Fruit fly (Drosophila melanogaster) whole organism, embryonic: ENCODE data around the gene CG17097.

Experiments used
- Adf1 ChIP-seq: fragments of 200-800 bp; sonication (Bioruptor generic); IDR thresholded peaks from 2 replicates; pipeline ENCODE4 v1.3.6; 2022; ENCODE audit warnings: missing biosample characterization, missing genetic modification characterization
- Atf6 ChIP-seq: fragments of 200-800 bp; sonication (Bioruptor generic); IDR thresholded peaks from 2 replicates; pipeline ENCODE4 v1.3.6; 2022; ENCODE audit warnings: missing biosample characterization, missing genetic modification characterization
- CG11398 ChIP-seq: fragments of 200-800 bp; sonication (Bioruptor generic); optimal IDR thresholded peaks from 2 replicates; lab custom pipeline; 2016; ENCODE audit warnings: missing biosample characterization, missing genetic modification characterization
- CG11504 ChIP-seq: fragments of 200-800 bp; sonication (Bioruptor generic); optimal IDR thresholded peaks from 3 replicates; lab custom pipeline; 2019; ENCODE audit warnings: missing biosample characterization, mild to moderate bottlenecking, missing genetic modification characterization, moderate library complexity
- CG11696 ChIP-seq: fragments of 200-800 bp; sonication (Bioruptor generic); IDR thresholded peaks from 2 replicates; pipeline ENCODE4 v1.3.6; 2022; ENCODE audit warnings: missing biosample characterization, missing genetic modification characterization
- CG11723 ChIP-seq: fragments of 200-800 bp; sonication (Bioruptor generic); optimal IDR thresholded peaks from 2 replicates; lab custom pipeline; 2017; ENCODE audit warnings: missing biosample characterization, mild to moderate bottlenecking, missing genetic modification characterization
- CG12155 ChIP-seq: fragments of 200-800 bp; sonication (Bioruptor generic); optimal IDR thresholded peaks from 3 replicates; lab custom pipeline; 2016; ENCODE audit warnings: missing biosample characterization, missing genetic modification characterization
- CG12236 ChIP-seq: fragments of 200-800 bp; sonication (Bioruptor generic); optimal IDR thresholded peaks from 2 replicates; lab custom pipeline; 2016; ENCODE audit warnings: missing biosample characterization, missing genetic modification characterization
- CG14441 ChIP-seq: fragments of 200-800 bp; sonication (Bioruptor generic); IDR thresholded peaks from 2 replicates; pipeline ENCODE4 v1.3.6; 2022; ENCODE audit warnings: missing biosample characterization, missing genetic modification characterization
- CG15011 ChIP-seq: fragments of 200-800 bp; sonication (Bioruptor generic); optimal IDR thresholded peaks from 3 replicates; lab custom pipeline; 2018; ENCODE audit warnings: missing biosample characterization, mild to moderate bottlenecking, missing genetic modification characterization
- CG17612 ChIP-seq: fragments of 200-800 bp; sonication (Bioruptor generic); IDR thresholded peaks from 2 replicates; pipeline ENCODE4 v1.3.6; 2022; ENCODE audit warnings: missing biosample characterization, missing genetic modification characterization
- CG17829 ChIP-seq: fragments of 200-800 bp; optimal IDR thresholded peaks from 2 replicates; lab custom pipeline; 2019; ENCODE audit warnings: missing biosample characterization, mild to moderate bottlenecking, missing genetic modification characterization, moderate library complexity
- CG2199 ChIP-seq: fragments of 200-800 bp; sonication (Bioruptor generic); IDR thresholded peaks from 3 replicates; pipeline ENCODE4 v1.3.6; 2022; ENCODE audit warnings: missing biosample characterization, missing genetic modification characterization
- CG2202 ChIP-seq: fragments of 200-800 bp; sonication (Bioruptor generic); optimal IDR thresholded peaks from 2 replicates; lab custom pipeline; 2018; ENCODE audit warnings: missing biosample characterization, mild to moderate bottlenecking, missing genetic modification characterization
- CG34224 ChIP-seq: fragments of 200-800 bp; sonication (Bioruptor generic); IDR thresholded peaks from 3 replicates; pipeline ENCODE4 v1.3.6; 2022; ENCODE audit warnings: missing biosample characterization, missing genetic modification characterization; ENCODE audit not compliant: partially characterized antibody
- CG34422 ChIP-seq: fragments of 200-800 bp; sonication (Bioruptor generic); IDR thresholded peaks from 3 replicates; pipeline ENCODE4 v1.3.6; 2022; ENCODE audit warnings: missing biosample characterization, missing genetic modification characterization
- CG3726 ChIP-seq: fragments of 200-800 bp; sonication (Bioruptor generic); IDR thresholded peaks from 3 replicates; pipeline ENCODE4, ENCODE4 v1.3.6; 2022; ENCODE audit warnings: missing biosample characterization, missing genetic modification characterization
- CG4820 ChIP-seq: fragments of 200-800 bp; sonication (Bioruptor generic); optimal IDR thresholded peaks from 3 replicates; lab custom pipeline; 2016; ENCODE audit warnings: missing biosample characterization, missing genetic modification characterization
- CG7357 ChIP-seq: fragments of 200-800 bp; sonication (Bioruptor generic); IDR thresholded peaks from 3 replicates; pipeline ENCODE4 v1.3.6; 2022; ENCODE audit warnings: missing biosample characterization, missing genetic modification characterization
- D19A ChIP-seq: fragments of 200-800 bp; optimal IDR thresholded peaks from 3 replicates; lab custom pipeline; 2019; ENCODE audit warnings: missing biosample characterization, mild to moderate bottlenecking, missing genetic modification characterization, moderate library complexity
- Dip2 ChIP-seq: fragments of 200-800 bp; sonication (Bioruptor generic); IDR thresholded peaks from 2 replicates; pipeline ENCODE4 v1.3.6; 2022; ENCODE audit warnings: missing biosample characterization, missing genetic modification characterization
- Dll ChIP-seq: fragments of 200-800 bp; sonication (Bioruptor generic); IDR thresholded peaks from 4 replicates; pipeline ENCODE4 v1.3.6; 2022; ENCODE audit warnings: missing biosample characterization, missing genetic modification characterization; ENCODE audit not compliant: partially characterized antibody
- H2.0 ChIP-seq: fragments of 200-800 bp; sonication (Bioruptor generic); IDR thresholded peaks from 2 replicates; pipeline ENCODE4 v1.3.6; 2022; ENCODE audit warnings: missing biosample characterization, missing genetic modification characterization
- MBD-R2 ChIP-seq: fragments of 200-800 bp; sonication (Bioruptor generic); IDR thresholded peaks from 2 replicates; pipeline ENCODE4 v1.3.6; 2022; ENCODE audit warnings: missing biosample characterization, missing genetic modification characterization
- Mes4 ChIP-seq: fragments of 200-800 bp; sonication (Bioruptor generic); optimal IDR thresholded peaks from 2 replicates; lab custom pipeline; 2016; ENCODE audit warnings: missing biosample characterization, missing genetic modification characterization
- Nf-YA ChIP-seq: fragments of 200-800 bp; sonication (Bioruptor generic); IDR thresholded peaks from 2 replicates; pipeline ENCODE4 v1.3.6; 2022; ENCODE audit warnings: missing biosample characterization, missing genetic modification characterization
- Pdp1 ChIP-seq, 2 experiments: fragments of 200-800 bp; sonication (Bioruptor generic); optimal IDR thresholded peaks; 3 replicates each; lab custom pipeline; 2016; ENCODE audit warnings: missing biosample characterization in 2 of 2, missing genetic modification characterization in 2 of 2, mild to moderate bottlenecking in 1 of 2, moderate library complexity in 1 of 2
- Ptx1 ChIP-seq: fragments of 200-800 bp; sonication (Bioruptor generic); IDR thresholded peaks from 2 replicates; pipeline ENCODE4 v1.3.6; 2022; ENCODE audit warnings: missing biosample characterization, missing genetic modification characterization
- Taf1 ChIP-seq: fragments of 200-800 bp; sonication (Bioruptor generic); IDR thresholded peaks from 2 replicates; pipeline ENCODE4 v1.3.6; 2022; ENCODE audit warnings: missing biosample characterization, missing genetic modification characterization
- Xbp1 ChIP-seq: fragments of 200-800 bp; sonication (Bioruptor generic); optimal IDR thresholded peaks from 3 replicates; lab custom pipeline; 2016; ENCODE audit warnings: missing biosample characterization, mild to moderate bottlenecking, missing genetic modification characterization
- Xrp1 ChIP-seq: fragments of 200-800 bp; sonication (Bioruptor generic); IDR thresholded peaks from 2 replicates; pipeline ENCODE4 v1.3.6; 2022; ENCODE audit warnings: missing biosample characterization, missing genetic modification characterization
- br ChIP-seq: fragments of >200 bp; optimal IDR thresholded peaks from 2 replicates; lab custom pipeline; 2017
- caup ChIP-seq: fragments of 200-800 bp; sonication (Bioruptor generic); optimal IDR thresholded peaks from 3 replicates; lab custom pipeline; 2017; ENCODE audit warnings: missing biosample characterization, mild to moderate bottlenecking, missing genetic modification characterization, moderate library complexity; ENCODE audit not compliant: severe bottlenecking
- crc ChIP-seq: fragments of 200-800 bp; sonication (Bioruptor generic); optimal IDR thresholded peaks from 2 replicates; lab custom pipeline; 2016; ENCODE audit warnings: missing biosample characterization, missing genetic modification characterization
- crol ChIP-seq: fragments of 200-800 bp; sonication (Bioruptor generic); IDR thresholded peaks from 2 replicates; pipeline ENCODE4 v1.3.6; 2022; ENCODE audit warnings: missing biosample characterization, missing genetic modification characterization
- dati ChIP-seq: fragments of 200-800 bp; sonication (Bioruptor generic); IDR thresholded peaks from 2 replicates; pipeline ENCODE4 v1.3.6; 2022; ENCODE audit warnings: missing biosample characterization, missing genetic modification characterization
- ems ChIP-seq: fragments of 200-800 bp; sonication (Bioruptor generic); optimal IDR thresholded peaks from 3 replicates; lab custom pipeline; 2016; ENCODE audit warnings: missing biosample characterization, missing genetic modification characterization
- exex ChIP-seq: fragments of 200-800 bp; sonication (Bioruptor generic); optimal IDR thresholded peaks from 4 replicates; lab custom pipeline; 2018; ENCODE audit warnings: missing biosample characterization, mild to moderate bottlenecking, missing genetic modification characterization, moderate library complexity
- fru ChIP-seq: fragments of >200 bp; optimal IDR thresholded peaks from 2 replicates; lab custom pipeline; 2017
- gfzf ChIP-seq: fragments of 200-800 bp; sonication (Bioruptor generic); optimal IDR thresholded peaks from 2 replicates; lab custom pipeline; 2016; ENCODE audit warnings: missing biosample characterization, mild to moderate bottlenecking, missing genetic modification characterization, moderate library complexity
- hb ChIP-seq: fragments of 200-800 bp; sonication (Bioruptor generic); IDR thresholded peaks from 3 replicates; pipeline ENCODE4 v1.3.6; 2022; ENCODE audit warnings: missing biosample characterization, missing genetic modification characterization; ENCODE audit not compliant: partially characterized antibody
- inv ChIP-seq: fragments of 200-800 bp; sonication (Bioruptor generic); IDR thresholded peaks from 2 replicates; pipeline ENCODE4 v1.3.6; 2022; ENCODE audit warnings: missing biosample characterization, missing genetic modification characterization; ENCODE audit not compliant: partially characterized antibody
- knrl ChIP-seq: fragments of 200-800 bp; sonication (Bioruptor generic); IDR thresholded peaks from 3 replicates; pipeline ENCODE4 v1.3.6; 2022; ENCODE audit warnings: missing biosample characterization, missing genetic modification characterization; ENCODE audit not compliant: partially characterized antibody
- lov ChIP-seq, 2 experiments: fragments of 200-800 bp in 1 of 2; fragments of >200 bp in 1 of 2; sonication (Bioruptor generic) in 1 of 2; IDR thresholded peaks in 1 of 2; optimal IDR thresholded peaks in 1 of 2; 2 replicates in 1 of 2; 3 replicates in 1 of 2; pipeline versions ENCODE4 v1.3.6 to Lab custom; 2017 to 2022; ENCODE audit warnings: missing biosample characterization in 1 of 2, missing genetic modification characterization in 1 of 2
- ro ChIP-seq: fragments of 200-800 bp; sonication (Bioruptor generic); IDR thresholded peaks from 2 replicates; pipeline ENCODE4 v1.3.6; 2022; ENCODE audit warnings: missing biosample characterization, missing genetic modification characterization
- scrt ChIP-seq: fragments of 200-800 bp; sonication (Bioruptor generic); optimal IDR thresholded peaks from 2 replicates; lab custom pipeline; 2018; ENCODE audit warnings: missing biosample characterization, mild to moderate bottlenecking, missing genetic modification characterization, moderate library complexity
- sens ChIP-seq: fragments of 200-800 bp; sonication (Bioruptor generic); peaks from one replicate; lab custom pipeline; 2016; ENCODE audit warnings: missing biosample characterization, missing genetic modification characterization
- ttk ChIP-seq: fragments of 200-800 bp; sonication (Bioruptor generic); IDR thresholded peaks from 2 replicates; pipeline ENCODE4 v2.1.2; 2022; ENCODE audit warnings: missing biosample characterization, missing genetic modification characterization
- vvl ChIP-seq: fragments of 200-800 bp; sonication (Bioruptor generic); IDR thresholded peaks from 2 replicates; pipeline ENCODE4 v1.3.6; 2022; ENCODE audit warnings: missing biosample characterization, missing genetic modification characterization
- wek ChIP-seq: fragments of 200-800 bp; sonication (Bioruptor generic); optimal IDR thresholded peaks from 3 replicates; lab custom pipeline; 2018; ENCODE audit warnings: missing biosample characterization, mild to moderate bottlenecking, missing genetic modification characterization, moderate library complexity
- zfh2 ChIP-seq: fragments of 200-800 bp; sonication (Bioruptor generic); optimal IDR thresholded peaks from 2 replicates; lab custom pipeline; 2016; ENCODE audit warnings: missing biosample characterization, missing genetic modification characterization

The CG17097 gene

DNA sequence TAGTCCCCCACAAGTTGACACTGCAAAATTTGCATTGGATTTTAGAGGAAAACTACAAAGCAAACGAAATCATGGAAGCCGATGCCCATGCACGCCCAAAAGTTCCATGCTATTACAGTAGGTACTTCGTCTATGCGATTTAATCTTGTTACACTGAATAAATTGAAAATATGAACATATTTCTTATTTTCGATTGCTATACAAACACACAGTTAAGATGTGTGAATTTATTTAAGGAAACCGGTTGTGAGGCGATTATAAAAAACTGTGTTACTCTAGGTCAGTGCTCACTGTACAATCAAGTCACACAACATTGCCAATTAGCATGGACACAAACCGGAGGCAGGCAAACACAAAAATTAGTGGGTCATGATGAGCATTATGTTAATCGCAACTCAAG lies 19.4 kb downstream of the CG17097 start (continued):
- TF ChIP-seq ems (GFP tag; lab: Kevin White, UChicago) (peak; percentile 53), CG34422 (GFP tag; lab: Robert Waterston, UW) (peak; percentile 87), MBD-R2 (GFP tag; lab: Robert Waterston, UW) (peak; percentile 55), CG17829 (tag; lab: Kevin White, UChicago) (no peak), Nf-YA (GFP tag; lab: Robert Waterston, UW) (peak; percentile 78), CG17612 (GFP tag; lab: Robert Waterston, UW) (peak; percentile 33; the same call in 1 of the 2 replicates), Dll (GFP tag; lab: Robert Waterston, UW) (no peak), sens (GFP tag; lab: Kevin White, UChicago) (peak; percentile 94), Dip2 (GFP tag; lab: Robert Waterston, UW) (peak; percentile 31; the same call in 1 of the 2 replicates), hb (GFP tag; lab: Robert Waterston, UW) (no peak), CG4820 (peak; percentile 67), ro (GFP tag; lab: Robert Waterston, UW) (peak; percentile 75), zfh2 (GFP tag; lab: Kevin White, UChicago) (peak; percentile 59), wek (GFP tag; lab: Kevin White, UChicago) (peak; percentile 56), CG34224 (no peak), CG15011 (GFP tag; lab: Kevin White, UChicago) (peak; percentile 58), Pdp1 (GFP tag; optimal IDR thresholded peaks at IDR 0.05; lab: Kevin White, UChicago) (peak; percentile 76 to 80), CG14441 (peak; percentile 95), CG11723 (GFP tag; lab: Kevin White, UChicago) (peak; percentile 36), caup (peak; percentile 68), inv (GFP tag; lab: Robert Waterston, UW) (no peak), gfzf (GFP tag; lab: Kevin White, UChicago) (no peak), CG11504 (peak; percentile 87), CG12155 (GFP tag; lab: Kevin White, UChicago) (peak; percentile 56), CG3726 (GFP tag; lab: Robert Waterston, UW) (peak; percentile 73; the same call in 2 of the 3 replicates), CG7357 (GFP tag; lab: Robert Waterston, UW) (peak; percentile 76; the same call in 2 of the 3 replicates), Xrp1 (peak; percentile 81), vvl (GFP tag; lab: Robert Waterston, UW) (peak; percentile 92), H2.0 (GFP tag; lab: Robert Waterston, UW) (peak; percentile 90), Mes4 (peak; percentile 66), Atf6 (GFP tag; lab: Robert Waterston, UW) (peak; percentile 83), lov (optimal IDR thresholded peaks at IDR 0.05; lab: Kevin White, UChicago) (no peak), lov (GFP tag; IDR thresholded peaks at IDR 0.05; lab: Robert Waterston, UW) (0 out of 3 replicates have a peak, but pooled peaks have one; percentile 50), Ptx1 (GFP tag; lab: Robert Waterston, UW) (peak; percentile 93), br (lab: Kevin White, UChicago) (no peak), scrt (peak; percentile 51), CG11398 (GFP tag; lab: Kevin White, UChicago) (peak; percentile 64), ttk (GFP tag; lab: Robert Waterston, UW) (peak; percentile 89), fru (lab: Kevin White, UChicago) (no peak), D19A (no peak), CG2202 (tag; lab: Kevin White, UChicago) (no peak), crc (GFP tag; lab: Kevin White, UChicago) (peak; percentile 71), CG2199 (peak; percentile 60; the same call in 1 of the 3 replicates), Xbp1 (GFP tag; lab: Kevin White, UChicago) (peak; percentile 86), exex (tag; lab: Kevin White, UChicago) (peak; percentile 12), knrl (GFP tag; lab: Robert Waterston, UW) (no peak), Adf1 (GFP tag; lab: Robert Waterston, UW) (peak; percentile 25; the same call in 1 of the 2 replicates), CG12236 (peak; percentile 57), CG11696 (peak; percentile 76), dati (GFP tag; lab: Robert Waterston, UW) (peak; percentile 6; the same call in 1 of the 2 replicates), Taf1 (peak; percentile 41; the same call in 1 of the 2 replicates), crol (GFP tag; lab: Robert Waterston, UW) (no peak)
